Worm (Caenorhabditis elegans) whole organism, late embryonic: ENCODE data around the gene fbxa-210.

Source experiments
- K02D7.2 ChIP-seq: sonication (generic microtip); optimal IDR thresholded peaks from 2 replicates; lab custom pipeline; 2017; ENCODE audit warnings: mild to moderate bottlenecking, missing genetic modification characterization, missing compliant biosample characterization
- K09A11.1 ChIP-seq: sonication (generic microtip); optimal IDR thresholded peaks from 2 replicates; lab custom pipeline; 2017; ENCODE audit warnings: antibody characterized with exemption, mild to moderate bottlenecking, missing genetic modification characterization, missing compliant biosample characterization; ENCODE audit not compliant: insufficient read depth
- ama-1 ChIP-seq: fragments of 150-350 bp; optimal IDR thresholded peaks from 2 replicates; lab custom pipeline; 2014
- ceh-14 ChIP-seq: sonication (generic microtip); optimal IDR thresholded peaks from 2 replicates; lab custom pipeline; 2016; ENCODE audit warnings: missing genotype, missing genetic modification characterization, missing compliant biosample characterization
- ceh-18 ChIP-seq: sonication (generic microtip); optimal IDR thresholded peaks from 2 replicates; lab custom pipeline; 2016; ENCODE audit warnings: missing genetic modification characterization, missing compliant biosample characterization
- dve-1 ChIP-seq: sonication (generic microtip); optimal IDR thresholded peaks from 2 replicates; lab custom pipeline; 2017; ENCODE audit warnings: antibody characterized with exemption, mild to moderate bottlenecking, missing genetic modification characterization, missing compliant biosample characterization
- fkh-10 ChIP-seq: fragments of 150-350 bp; optimal IDR thresholded peaks from 2 replicates; lab custom pipeline; 2014; ENCODE audit warnings: missing biosample characterization, missing genetic modification reagents, missing genetic modification characterization
- hlh-13 ChIP-seq: fragments of 200-800 bp; sonication (Bioruptor generic); optimal IDR thresholded peaks from 2 replicates; lab custom pipeline; 2018; ENCODE audit warnings: mild to moderate bottlenecking, missing genetic modification characterization, missing compliant biosample characterization
- pha-4 ChIP-seq: fragments of 150-350 bp; optimal IDR thresholded peaks from 2 replicates; lab custom pipeline; 2018; ENCODE audit warnings: missing biosample characterization, missing genetic modification reagents, missing genetic modification characterization
- rnt-1 ChIP-seq: sonication (generic microtip); optimal IDR thresholded peaks from 2 replicates; lab custom pipeline; 2016; ENCODE audit warnings: missing genetic modification characterization, missing compliant biosample characterization
- syd-9 ChIP-seq: sonication (generic microtip); optimal IDR thresholded peaks from 2 replicates; lab custom pipeline; 2016; ENCODE audit warnings: mild to moderate bottlenecking, missing genetic modification characterization, moderate library complexity, missing compliant biosample characterization
- tbx-2 ChIP-seq: sonication (generic microtip); optimal IDR thresholded peaks from 2 replicates; lab custom pipeline; 2016; ENCODE audit warnings: missing genetic modification characterization, missing compliant biosample characterization

- no peak for TF ChIP-seq K09A11.1 (tag; lab: Kevin White, UChicago)
- no peak for TF ChIP-seq fkh-10 (GFP tag; lab: Kevin White, UChicago)
- no peak for TF ChIP-seq ceh-18 (tag; lab: Kevin White, UChicago)
- no peak for TF ChIP-seq K02D7.2 (tag; lab: Kevin White, UChicago)
- TF ChIP-seq rnt-1 (tag; lab: Kevin White, UChicago): no peak
- no peak for TF ChIP-seq hlh-13
- no peak for TF ChIP-seq ama-1 (lab: Kevin White, UChicago)
- no peak for TF ChIP-seq dve-1 (tag; lab: Kevin White, UChicago)
- TF ChIP-seq syd-9 (tag; lab: Kevin White, UChicago): no peak
- no peak for TF ChIP-seq ceh-14 (tag; lab: Kevin White, UChicago)
- TF ChIP-seq pha-4: no peak
- TF ChIP-seq tbx-2 (tag; lab: Kevin White, UChicago): no peak
These were observed 13.5 kb downstream of the fbxa-210 start, which contains the start of gene Y37H2A.10 for ce11 chrV:18138695-18139094.
